Worm (Caenorhabditis elegans) whole organism, young adult: ENCODE measurements around the gene mrps-34.

Source experiments
- B0035.1 ChIP-seq: sonication (generic microtip); optimal IDR thresholded peaks from 2 replicates; lab custom pipeline; 2016; ENCODE audit warnings: missing genetic modification characterization, mild to moderate bottlenecking, missing compliant biosample characterization, missing genotype, missing genetic modification reagents
- F22D6.2 ChIP-seq: sonication (generic microtip); optimal IDR thresholded peaks from 2 replicates; lab custom pipeline; 2016; ENCODE audit warnings: mild to moderate bottlenecking, missing genetic modification characterization, missing compliant biosample characterization
- Y95B8A.8 ChIP-seq: fragments of 200-800 bp; sonication (Bioruptor generic); IDR thresholded peaks from 2 replicates; pipeline ENCODE4 v1.3.6; 2022; ENCODE audit warnings: missing genetic modification reagents, missing genetic modification characterization, missing compliant biosample characterization
- bed-1 ChIP-seq: fragments of 200-800 bp; sonication (Bioruptor generic); IDR thresholded peaks from 2 replicates; pipeline ENCODE4 v1.3.6; 2022; ENCODE audit warnings: missing genetic modification reagents, missing genetic modification characterization, missing compliant biosample characterization
- dpff-1 ChIP-seq: sonication (generic microtip); optimal IDR thresholded peaks from 2 replicates; lab custom pipeline; 2017; ENCODE audit warnings: mild to moderate bottlenecking, missing genetic modification characterization, missing compliant biosample characterization
- hlh-26 ChIP-seq: fragments of 200-800 bp; sonication (Bioruptor generic); conservative IDR thresholded peaks from 2 replicates; pipeline ENCODE4 v1.3.6; 2022; ENCODE audit warnings: missing genetic modification reagents, missing genetic modification characterization, missing compliant biosample characterization
- hmg-20 ChIP-seq: fragments of 200-800 bp; sonication (Bioruptor generic); IDR thresholded peaks from 2 replicates; pipeline ENCODE4 v1.3.6; 2022; ENCODE audit warnings: missing genetic modification reagents, missing genetic modification characterization, missing compliant biosample characterization
- pbrm-1 ChIP-seq: fragments of 200-800 bp; sonication (Bioruptor generic); IDR thresholded peaks from 2 replicates; pipeline ENCODE4 v1.3.6; 2022; ENCODE audit warnings: missing genetic modification reagents, missing genetic modification characterization, missing compliant biosample characterization
- sea-2 ChIP-seq: fragments of 200-800 bp; sonication (Bioruptor generic); IDR thresholded peaks from 2 replicates; pipeline ENCODE4 v1.3.6; 2022; ENCODE audit warnings: missing genetic modification characterization, missing compliant biosample characterization
- snpc-4 ChIP-seq, 5 experiments: fragments of 150-350 bp in 1 of 5; sonication (generic microtip) in 4 of 5; optimal IDR thresholded peaks; 2 replicates each; lab custom pipeline; 2014 to 2018; ENCODE audit warnings: missing genetic modification characterization in 5 of 5, missing biosample characterization in 3 of 5, antibody characterized with exemption in 2 of 5, mild to moderate bottlenecking in 2 of 5, missing compliant biosample characterization in 2 of 5, missing genotype in 2 of 5, moderate library complexity in 2 of 5, missing genetic modification reagents in 1 of 5
- ztf-18 ChIP-seq: sonication (generic microtip); optimal IDR thresholded peaks from 2 replicates; lab custom pipeline; 2016; ENCODE audit warnings: missing genotype, mild to moderate bottlenecking, missing genetic modification characterization, missing compliant biosample characterization

DNA sequence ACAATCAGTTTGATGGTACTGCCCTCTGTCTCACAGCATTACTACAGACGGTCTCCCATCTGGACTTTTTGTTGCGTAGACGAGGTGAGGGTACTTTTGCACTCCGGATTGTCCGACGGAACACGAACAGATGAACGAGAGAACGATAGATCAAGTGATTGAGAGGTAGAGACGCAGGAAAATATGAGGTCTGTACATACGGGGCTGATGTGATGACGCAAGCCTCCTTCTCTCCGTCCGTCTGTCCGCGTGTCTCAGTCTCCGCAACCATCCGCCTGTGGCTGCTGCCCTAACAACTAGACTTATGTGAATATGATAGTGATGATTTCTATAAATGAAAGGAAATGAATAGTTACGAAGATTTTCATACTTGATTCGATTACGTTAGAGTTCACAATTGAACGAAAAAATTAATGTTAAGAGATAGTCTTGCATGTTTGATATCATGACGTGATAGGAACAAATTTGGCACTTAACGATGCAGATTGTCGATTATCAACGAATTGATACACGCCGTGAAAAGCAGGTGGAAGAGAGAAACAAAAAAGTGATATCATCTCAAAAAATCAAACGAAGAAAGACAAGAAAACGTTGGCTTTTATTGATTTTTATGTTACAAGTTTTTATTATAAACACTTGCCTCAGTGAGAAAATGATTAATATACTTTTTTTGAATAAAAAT, 39.6 kb downstream of the mrps-34 start:
- TF ChIP-seq pbrm-1 (GFP tag; lab: Robert Waterston, UW): no peak
- TF ChIP-seq B0035.1: no peak
- TF ChIP-seq Y95B8A.8 (GFP tag; lab: Robert Waterston, UW): no peak
- TF ChIP-seq snpc-4 (GFP tag; optimal IDR thresholded peaks at IDR 0.05; lab: Kevin White, UChicago): no peak
- TF ChIP-seq snpc-4 (tag; optimal IDR thresholded peaks at IDR 0.05; lab: Kevin White, UChicago): no peak
- TF ChIP-seq dpff-1 (tag; lab: Kevin White, UChicago): no peak
- no peak for TF ChIP-seq bed-1 (GFP tag; lab: Robert Waterston, UW)
- no peak for TF ChIP-seq hmg-20 (GFP tag; lab: Robert Waterston, UW)
- no peak for TF ChIP-seq ztf-18 (tag; lab: Kevin White, UChicago)
- no peak for TF ChIP-seq hlh-26 (GFP tag; lab: Robert Waterston, UW)
- TF ChIP-seq sea-2: no peak
- TF ChIP-seq F22D6.2 (tag; lab: Kevin White, UChicago): no peak
